Fruit fly (Drosophila melanogaster) whole organism, embryonic: Measurements from ENCODE around the gene CG9498.

Experiments
- ATbp ChIP-seq: fragments of 200-800 bp; sonication (Bioruptor generic); optimal IDR thresholded peaks from 2 replicates; lab custom pipeline; 2017; ENCODE audit warnings: missing biosample characterization, mild to moderate bottlenecking, missing genetic modification characterization, missing genetic modification reagents
- Adf1 ChIP-seq: fragments of 200-800 bp; sonication (Bioruptor generic); IDR thresholded peaks from 2 replicates; pipeline ENCODE4 v1.3.6; 2022; ENCODE audit warnings: missing biosample characterization, missing genetic modification characterization
- CG10321 ChIP-seq: fragments of 200-800 bp; sonication (Bioruptor generic); IDR thresholded peaks from 2 replicates; pipeline ENCODE4 v1.3.6; 2022; ENCODE audit warnings: missing biosample characterization, missing genetic modification characterization
- CG10431 ChIP-seq: fragments of 200-800 bp; sonication (Bioruptor generic); optimal IDR thresholded peaks from 3 replicates; lab custom pipeline; 2018; ENCODE audit warnings: missing biosample characterization, mild to moderate bottlenecking, missing genetic modification characterization
- CG13296 ChIP-seq: fragments of 200-800 bp; sonication (Bioruptor generic); optimal IDR thresholded peaks from 3 replicates; lab custom pipeline; 2018; ENCODE audit warnings: missing biosample characterization, mild to moderate bottlenecking, missing genetic modification characterization
- CG15514 ChIP-seq: fragments of 200-800 bp; sonication (Bioruptor generic); optimal IDR thresholded peaks from 3 replicates; lab custom pipeline; 2017; ENCODE audit warnings: missing biosample characterization, missing genetic modification characterization, mild to moderate bottlenecking, moderate library complexity, missing genetic modification reagents
- CG15601 ChIP-seq: fragments of 200-800 bp; sonication (Bioruptor generic); optimal IDR thresholded peaks from 3 replicates; lab custom pipeline; 2019; ENCODE audit warnings: missing biosample characterization, mild to moderate bottlenecking, missing genetic modification characterization, moderate library complexity
- CG1792 ChIP-seq: fragments of 200-800 bp; sonication (Bioruptor generic); optimal IDR thresholded peaks from 2 replicates; lab custom pipeline; 2016; ENCODE audit warnings: missing biosample characterization, missing genetic modification characterization
- CG18262 ChIP-seq: fragments of 200-800 bp; optimal IDR thresholded peaks from 3 replicates; lab custom pipeline; 2019; ENCODE audit warnings: missing biosample characterization, mild to moderate bottlenecking, missing genetic modification characterization, moderate library complexity
- CG2199 ChIP-seq: fragments of 200-800 bp; sonication (Bioruptor generic); IDR thresholded peaks from 3 replicates; pipeline ENCODE4 v1.3.6; 2022; ENCODE audit warnings: missing biosample characterization, missing genetic modification characterization
- CG3847 ChIP-seq: fragments of 200-800 bp; sonication (Bioruptor generic); IDR thresholded peaks from 2 replicates; pipeline ENCODE4 v1.3.6; 2022; ENCODE audit warnings: missing biosample characterization, missing genetic modification characterization
- CG42726 ChIP-seq: fragments of 200-800 bp; sonication (Bioruptor generic); IDR thresholded peaks from 2 replicates; pipeline ENCODE4 v1.3.6; 2022; ENCODE audit warnings: missing biosample characterization, missing genetic modification characterization; ENCODE audit not compliant: partially characterized antibody
- CG6791 ChIP-seq: fragments of 200-800 bp; sonication (Bioruptor generic); IDR thresholded peaks from 3 replicates; pipeline ENCODE4 v1.3.6; 2022; ENCODE audit warnings: missing biosample characterization, missing genetic modification characterization; ENCODE audit not compliant: partially characterized antibody
- CG7271 ChIP-seq: fragments of 200-800 bp; sonication (Bioruptor generic); optimal IDR thresholded peaks from 2 replicates; lab custom pipeline; 2018; ENCODE audit warnings: missing biosample characterization, mild to moderate bottlenecking, missing genetic modification characterization, moderate library complexity
- CG7839 ChIP-seq: fragments of 200-800 bp; sonication (Bioruptor generic); optimal IDR thresholded peaks from 3 replicates; lab custom pipeline; 2018; ENCODE audit warnings: missing biosample characterization, mild to moderate bottlenecking, missing genetic modification characterization, moderate library complexity
- CG8290 ChIP-seq, 3 experiments: fragments of 200-800 bp; sonication (Bioruptor generic); optimal IDR thresholded peaks; 2 replicates each; lab custom pipeline; 2016 to 2019; ENCODE audit warnings: missing biosample characterization in 3 of 3, missing genetic modification characterization in 3 of 3, mild to moderate bottlenecking in 2 of 3, moderate library complexity in 1 of 3
- CG8359 ChIP-seq: fragments of 200-800 bp; sonication (Bioruptor generic); optimal IDR thresholded peaks from 2 replicates; lab custom pipeline; 2017; ENCODE audit warnings: missing biosample characterization, mild to moderate bottlenecking, missing genetic modification characterization, borderline replicate concordance
- CG8924 ChIP-seq: fragments of 200-800 bp; optimal IDR thresholded peaks from 3 replicates; lab custom pipeline; 2019; ENCODE audit warnings: missing biosample characterization, mild to moderate bottlenecking, missing genetic modification characterization, moderate library complexity
- Dll ChIP-seq: fragments of 200-800 bp; sonication (Bioruptor generic); IDR thresholded peaks from 4 replicates; pipeline ENCODE4 v1.3.6; 2022; ENCODE audit warnings: missing biosample characterization, missing genetic modification characterization; ENCODE audit not compliant: partially characterized antibody
- H15 ChIP-seq: fragments of 200-800 bp; sonication (Bioruptor generic); IDR thresholded peaks from 3 replicates; pipeline ENCODE4 v1.3.6; 2022; ENCODE audit warnings: missing biosample characterization, missing genetic modification characterization
- Lhr ChIP-seq: fragments of 200-800 bp; sonication (Bioruptor generic); optimal IDR thresholded peaks from 3 replicates; lab custom pipeline; 2017; ENCODE audit warnings: mild to moderate bottlenecking, missing biosample characterization, missing genetic modification reagents, missing genetic modification characterization
- Meics ChIP-seq: fragments of 200-800 bp; sonication (Bioruptor generic); optimal IDR thresholded peaks from 2 replicates; lab custom pipeline; 2017; ENCODE audit warnings: missing biosample characterization, mild to moderate bottlenecking, missing genetic modification characterization
- Scr ChIP-seq: fragments of 200-800 bp; sonication (Bioruptor generic); IDR thresholded peaks from 2 replicates; pipeline ENCODE4 v1.3.6; 2022; ENCODE audit warnings: missing biosample characterization, missing genetic modification characterization; ENCODE audit not compliant: partially characterized antibody
- Sin3A ChIP-seq: fragments of >200 bp; optimal IDR thresholded peaks from 2 replicates; lab custom pipeline; 2018
- Spps ChIP-seq: fragments of 200-800 bp; sonication (Bioruptor generic); optimal IDR thresholded peaks from 2 replicates; lab custom pipeline; 2018; ENCODE audit warnings: missing biosample characterization, mild to moderate bottlenecking, missing genetic modification characterization
- YL-1 ChIP-seq: fragments of 200-800 bp; sonication (Bioruptor generic); optimal IDR thresholded peaks from 3 replicates; lab custom pipeline; 2017; ENCODE audit warnings: missing biosample characterization, mild to moderate bottlenecking, missing genetic modification characterization
- bbx ChIP-seq: fragments of 200-800 bp; sonication (Bioruptor generic); IDR thresholded peaks from 2 replicates; pipeline ENCODE4 v1.3.6; 2022; ENCODE audit warnings: missing biosample characterization, missing genetic modification characterization; ENCODE audit not compliant: partially characterized antibody
- bowl ChIP-seq: fragments of 200-800 bp; sonication (Bioruptor generic); IDR thresholded peaks from 2 replicates; pipeline ENCODE4 v1.3.6; 2022; ENCODE audit warnings: missing biosample characterization, missing genetic modification characterization
- cad ChIP-seq: fragments of >200 bp; optimal IDR thresholded peaks from 2 replicates; lab custom pipeline; 2017; ENCODE audit warnings: missing biosample characterization, missing genetic modification characterization
- ci ChIP-seq: fragments of 200-800 bp; sonication (Bioruptor generic); IDR thresholded peaks from 3 replicates; pipeline ENCODE4 v1.3.6; 2022; ENCODE audit warnings: missing biosample characterization, missing genetic modification characterization
- crp ChIP-seq, 2 experiments: fragments of 200-800 bp; sonication (Bioruptor generic); optimal IDR thresholded peaks; 2 replicates in 1 of 2; 3 replicates in 1 of 2; lab custom pipeline; 2017; ENCODE audit warnings: missing biosample characterization in 2 of 2, missing genetic modification characterization in 2 of 2, mild to moderate bottlenecking in 1 of 2, moderate library complexity in 1 of 2
- dysf ChIP-seq: fragments of 200-800 bp; sonication (Bioruptor generic); IDR thresholded peaks from 3 replicates; pipeline ENCODE4 v1.3.6; 2022; ENCODE audit warnings: missing biosample characterization, missing genetic modification characterization
- ftz-f1 ChIP-seq: fragments of 200-800 bp; sonication (Bioruptor generic); optimal IDR thresholded peaks from 2 replicates; lab custom pipeline; 2016; ENCODE audit warnings: missing biosample characterization, missing genetic modification characterization
- jumu ChIP-seq: fragments of 200-800 bp; sonication (Bioruptor generic); optimal IDR thresholded peaks from 3 replicates; lab custom pipeline; 2016; ENCODE audit warnings: missing biosample characterization, missing genetic modification characterization
- maf-S ChIP-seq: fragments of 200-800 bp; sonication (Bioruptor generic); optimal IDR thresholded peaks from 2 replicates; lab custom pipeline; 2016; ENCODE audit warnings: missing biosample characterization, missing genetic modification characterization
- rib ChIP-seq: fragments of 200-800 bp; sonication (Bioruptor generic); IDR thresholded peaks from 2 replicates; pipeline ENCODE4 v1.3.6; 2022; ENCODE audit warnings: missing biosample characterization, missing genetic modification characterization
- sens-2 ChIP-seq: fragments of 200-800 bp; sonication (Bioruptor generic); IDR thresholded peaks from 2 replicates; pipeline ENCODE4 v1.3.6; 2022; ENCODE audit warnings: missing biosample characterization, missing genetic modification characterization
- sima ChIP-seq: fragments of 200-800 bp; sonication (Bioruptor generic); optimal IDR thresholded peaks from 2 replicates; lab custom pipeline; 2016; ENCODE audit warnings: missing biosample characterization, missing genetic modification characterization

Gene CG9498

dm6 chr2L:6343084-6343873 is 7.6 kb downstream of the CG9498 start (continued):
- peak; percentile 80 for TF ChIP-seq CG15601 (tag; lab: Kevin White, UChicago)
- no peak for TF ChIP-seq maf-S (GFP tag; lab: Kevin White, UChicago)
- no peak for TF ChIP-seq CG10321
- TF ChIP-seq CG7271 (tag; lab: Kevin White, UChicago), result no peak
- no peak for TF ChIP-seq CG8359 (GFP tag; lab: Kevin White, UChicago)
- TF ChIP-seq bowl (GFP tag; lab: Robert Waterston, UW), result 0 out of 2 replicates have a peak, but pooled peaks have one; percentile 12
- TF ChIP-seq CG10431 (GFP tag; lab: Kevin White, UChicago), result no peak
- no peak for TF ChIP-seq sens-2 (GFP tag; lab: Robert Waterston, UW)
- peak; percentile 50 for TF ChIP-seq bbx (GFP tag; lab: Robert Waterston, UW)
- TF ChIP-seq CG15514 (GFP tag; lab: Kevin White, UChicago), result peak; percentile 97
- no peak for TF ChIP-seq ci (GFP tag; lab: Robert Waterston, UW)
- TF ChIP-seq CG8290 (GFP tag; optimal IDR thresholded peaks at IDR 0.05; lab: Kevin White, UChicago), result no peak
- peak in 1 of 2 experiments; percentile 56 for TF ChIP-seq CG8290 (tag; optimal IDR thresholded peaks at IDR 0.05; lab: Kevin White, UChicago)
- no peak for TF ChIP-seq jumu (GFP tag; lab: Kevin White, UChicago)
- TF ChIP-seq Adf1, result 0 out of 2 replicates have a peak, but pooled peaks have one; percentile 9
- peak; percentile 87 for TF ChIP-seq CG2199 (GFP tag; lab: Robert Waterston, UW)
- TF ChIP-seq Scr, result peak; percentile 17; the same call in 1 of the 2 replicates
- TF ChIP-seq CG1792 (GFP tag; lab: Kevin White, UChicago), result peak; percentile 7
- TF ChIP-seq Spps (tag; lab: Kevin White, UChicago), result no peak
- TF ChIP-seq YL-1 (GFP tag; lab: Kevin White, UChicago), result peak; percentile 56
- TF ChIP-seq dysf (GFP tag; lab: Robert Waterston, UW), result no peak
- TF ChIP-seq ATbp (GFP tag; lab: Kevin White, UChicago), result no peak
- TF ChIP-seq crp (GFP tag; optimal IDR thresholded peaks at IDR 0.05; lab: Kevin White, UChicago), result peak in 1 of 2 experiments; percentile 71
- peak; percentile 65 for TF ChIP-seq CG42726
- no peak for TF ChIP-seq Dll (GFP tag; lab: Robert Waterston, UW)
- peak; percentile 54 for TF ChIP-seq Sin3A
- TF ChIP-seq CG8924 (tag; lab: Kevin White, UChicago), result no peak
- peak; percentile 60; the same call in 2 of the 3 replicates for TF ChIP-seq CG6791 (GFP tag; lab: Robert Waterston, UW)
- peak; percentile 44 for TF ChIP-seq CG3847 (GFP tag; lab: Robert Waterston, UW)
- peak; percentile 85 for TF ChIP-seq ftz-f1 (GFP tag; lab: Kevin White, UChicago)
- peak; percentile 5 for TF ChIP-seq Meics (GFP tag; lab: Kevin White, UChicago)
- peak; percentile 16 for TF ChIP-seq Lhr (GFP tag; lab: Kevin White, UChicago)
- TF ChIP-seq cad (GFP tag; lab: Kevin White, UChicago), result no peak
- no peak for TF ChIP-seq H15 (GFP tag; lab: Robert Waterston, UW)
- TF ChIP-seq CG13296 (GFP tag; lab: Kevin White, UChicago), result peak; percentile 21
- TF ChIP-seq CG18262 (tag; lab: Kevin White, UChicago), result no peak
- TF ChIP-seq CG7839 (tag; lab: Kevin White, UChicago), result peak; percentile 13
- TF ChIP-seq rib (GFP tag; lab: Robert Waterston, UW), result peak; percentile 68

dm6 chr2L:6341246-6341645 is 9.6 kb downstream of the CG9498 start:
- no peak for TF ChIP-seq sima (GFP tag; lab: Kevin White, UChicago)
- TF ChIP-seq, all 482 proteins: peak for 0
